Worm (Caenorhabditis elegans) whole organism, early embryonic: ENCODE measurements around the gene C06H5.12.
"Not testable (repeated sequence)": the region's sequence is repeated elsewhere in the genome, so short reads cannot be mapped to it uniquely, and the experiment has no call there.

Source experiments
- B0310.2 ChIP-seq: sonication (generic microtip); optimal IDR thresholded peaks from 2 replicates; lab custom pipeline; 2016; ENCODE audit warnings: mild to moderate bottlenecking, missing genetic modification characterization, missing compliant biosample characterization
- F13C5.2 ChIP-seq: sonication (generic microtip); optimal IDR thresholded peaks from 2 replicates; lab custom pipeline; 2017; ENCODE audit warnings: mild to moderate bottlenecking, missing genetic modification characterization, inconsistent platforms, missing compliant biosample characterization
- aly-1 ChIP-seq: sonication (generic microtip); optimal IDR thresholded peaks from 2 replicates; lab custom pipeline; 2016; ENCODE audit warnings: missing genetic modification characterization, missing compliant biosample characterization
- ama-1 ChIP-seq: fragments of 150-350 bp; optimal IDR thresholded peaks from 2 replicates; lab custom pipeline; 2014
- ceh-13 ChIP-seq: fragments of 200-800 bp; sonication (Bioruptor generic); optimal IDR thresholded peaks from 2 replicates; lab custom pipeline; 2018; ENCODE audit warnings: mild to moderate bottlenecking, missing genetic modification characterization, missing compliant biosample characterization
- ceh-36 ChIP-seq: sonication (generic microtip); optimal IDR thresholded peaks from 2 replicates; lab custom pipeline; 2016; ENCODE audit warnings: missing genetic modification characterization, inconsistent platforms, missing compliant biosample characterization
- ets-7 ChIP-seq: sonication (generic microtip); optimal IDR thresholded peaks from 2 replicates; lab custom pipeline; 2016; ENCODE audit warnings: missing genotype, missing genetic modification characterization, missing compliant biosample characterization
- flt-1 ChIP-seq: fragments of 200-800 bp; sonication (Bioruptor generic); IDR thresholded peaks from 2 replicates; pipeline ENCODE4 v1.3.6; 2022; ENCODE audit warnings: missing genetic modification characterization, missing compliant biosample characterization
- hmbx-1 ChIP-seq: sonication (generic microtip); optimal IDR thresholded peaks from 2 replicates; lab custom pipeline; 2016; ENCODE audit warnings: mild to moderate bottlenecking, missing genetic modification characterization, missing compliant biosample characterization
- hmg-4 ChIP-seq: fragments of 200-800 bp; sonication (Bioruptor generic); optimal IDR thresholded peaks from 2 replicates; lab custom pipeline; 2018; ENCODE audit warnings: mild to moderate bottlenecking, missing genetic modification characterization, missing compliant biosample characterization
- hnd-1 ChIP-seq: sonication (generic microtip); optimal IDR thresholded peaks from 2 replicates; lab custom pipeline; 2016; ENCODE audit warnings: missing genetic modification characterization, missing compliant biosample characterization
- pes-1 ChIP-seq: fragments of 200-800 bp; sonication (Bioruptor generic); IDR thresholded peaks from 2 replicates; pipeline ENCODE4 v1.3.6; 2022; ENCODE audit warnings: missing genetic modification reagents, missing genetic modification characterization, missing compliant biosample characterization
- scrt-1 ChIP-seq: fragments of 200-800 bp; sonication (Bioruptor generic); IDR thresholded peaks from 2 replicates; pipeline ENCODE4 v1.3.6; 2022; ENCODE audit warnings: missing genetic modification characterization, missing compliant biosample characterization
- sea-1 ChIP-seq: fragments of 200-800 bp; sonication (Bioruptor generic); conservative IDR thresholded peaks from 2 replicates; pipeline ENCODE4 v1.3.6; 2022; ENCODE audit warnings: missing genetic modification characterization, missing compliant biosample characterization
- tbx-11 ChIP-seq: fragments of 200-800 bp; sonication (Bioruptor generic); IDR thresholded peaks from 2 replicates; pipeline ENCODE4 v1.3.6; 2022; ENCODE audit warnings: missing genetic modification characterization, missing compliant biosample characterization
- tbx-37 ChIP-seq: fragments of 200-800 bp; sonication (Bioruptor generic); conservative IDR thresholded peaks from 2 replicates; pipeline ENCODE4 v1.3.6; 2022; ENCODE audit warnings: missing genetic modification reagents, missing genetic modification characterization, missing compliant biosample characterization
- tra-4 ChIP-seq: sonication (generic microtip); optimal IDR thresholded peaks from 2 replicates; lab custom pipeline; 2017; ENCODE audit warnings: missing genetic modification characterization, missing compliant biosample characterization

C06H5.12 gene

ce11 chrV:17871049-17871448 lies 23.5 kb upstream of the C06H5.12 start, which contains the start of gene phf-14:
phf-14 (plus strand) TSS chrV:17871393.
- TF ChIP-seq ceh-13 (no peak), F13C5.2 (tag; lab: Kevin White, UChicago) (peak; percentile 43)

- TF ChIP-seq flt-1 (GFP tag; lab: Robert Waterston, UW), result no peak
- no peak for TF ChIP-seq aly-1 (tag; lab: Kevin White, UChicago)
- TF ChIP-seq ceh-36 (tag; lab: Kevin White, UChicago), result no peak
- no peak for TF ChIP-seq sea-1 (GFP tag; lab: Robert Waterston, UW)
- no peak for TF ChIP-seq tbx-11
- TF ChIP-seq tbx-37, result no peak
- TF ChIP-seq hmbx-1, result no peak
- TF ChIP-seq ama-1 (lab: Kevin White, UChicago), result no peak
- TF ChIP-seq F13C5.2 (tag; lab: Kevin White, UChicago), result no peak
- TF ChIP-seq pes-1 (GFP tag; lab: Robert Waterston, UW), result no peak
- no peak for TF ChIP-seq ceh-13
These were observed 5.6 kb upstream of the C06H5.12 start, which contains the start of gene C06H5.6 for ce11 chrV:17888939-17889338. C06H5.6 (minus strand) TSS chrV:17888984.

ce11 chrV:17891317-17891716 lies 3.3 kb upstream of the C06H5.12 start:
- TF ChIP-seq ceh-13 (no peak), sea-1 (GFP tag; lab: Robert Waterston, UW) (no peak), hmg-4 (GFP tag; lab: Kevin White, UChicago) (no peak), hmbx-1 (no peak), ets-7 (no peak), B0310.2 (tag; lab: Kevin White, UChicago) (no peak), hnd-1 (no peak), tra-4 (no peak), pes-1 (GFP tag; lab: Robert Waterston, UW) (no peak), flt-1 (GFP tag; lab: Robert Waterston, UW) (no peak), aly-1 (tag; lab: Kevin White, UChicago) (no peak), scrt-1 (GFP tag; lab: Robert Waterston, UW) (no peak), ceh-36 (tag; lab: Kevin White, UChicago) (no peak), ama-1 (lab: Kevin White, UChicago) (no peak), tbx-11 (no peak), tbx-37 (no peak)

- not testable (repeated sequence) for TF ChIP-seq ceh-36 (tag; lab: Kevin White, UChicago); F13C5.2 (tag; lab: Kevin White, UChicago); ama-1 (lab: Kevin White, UChicago)
These were observed 626 bp upstream of the C06H5.12 start, which contains the start of gene C06H5.11 for ce11 chrV:17893959-17894358. C06H5.11 (minus strand) TSS chrV:17894059.

ce11 chrV:17896736-17897353 lies 2.3 kb downstream of the C06H5.12 start, which contains the start of gene fbxa-156:
fbxa-156 (minus strand) TSS chrV:17896786.
- TF ChIP-seq hmbx-1, result no peak
- no peak for TF ChIP-seq ets-7
- no peak for TF ChIP-seq tbx-11
- no peak for TF ChIP-seq B0310.2 (tag; lab: Kevin White, UChicago)
- no peak for TF ChIP-seq pes-1 (GFP tag; lab: Robert Waterston, UW)
- TF ChIP-seq aly-1 (tag; lab: Kevin White, UChicago), result no peak
- no peak for TF ChIP-seq scrt-1 (GFP tag; lab: Robert Waterston, UW)
- no peak for TF ChIP-seq hmg-4 (GFP tag; lab: Kevin White, UChicago)
- TF ChIP-seq sea-1 (GFP tag; lab: Robert Waterston, UW), result no peak
- TF ChIP-seq tbx-37, result no peak
- no peak for TF ChIP-seq flt-1 (GFP tag; lab: Robert Waterston, UW)
- TF ChIP-seq ceh-13, result no peak

ce11 chrV:17897646-17898045 lies 3.1 kb downstream of the C06H5.12 start, which contains the start of gene C06H5.13:
C06H5.13 (minus strand) TSS chrV:17897746.
- TF ChIP-seq tbx-37; flt-1 (GFP tag; lab: Robert Waterston, UW); hmbx-1: not testable (repeated sequence)

ce11 chrV:17899503-17899902 lies 4.9 kb downstream of the C06H5.12 start, which contains the start of gene fbxa-157:
fbxa-157 (plus strand) TSS chrV:17899803.
- TF ChIP-seq tbx-11, result no peak
- no peak for TF ChIP-seq ets-7
- TF ChIP-seq tra-4, result no peak

- TF ChIP-seq sea-1 (GFP tag; lab: Robert Waterston, UW); ets-7; pes-1 (GFP tag; lab: Robert Waterston, UW): not testable (repeated sequence)
These were observed 9.2 kb downstream of the C06H5.12 start, which contains the start of gene C06H5.14 for ce11 chrV:17903829-17904228. C06H5.14 (plus strand) TSS chrV:17904129.

- TF ChIP-seq pes-1 (GFP tag; lab: Robert Waterston, UW) (no peak), ceh-13 (no peak), hmbx-1 (no peak), hnd-1 (no peak), sea-1 (GFP tag; lab: Robert Waterston, UW) (no peak), hmg-4 (GFP tag; lab: Kevin White, UChicago) (no peak), flt-1 (GFP tag; lab: Robert Waterston, UW) (no peak), ceh-36 (tag; lab: Kevin White, UChicago) (no peak), ama-1 (lab: Kevin White, UChicago) (no peak), tra-4 (no peak), F13C5.2 (tag; lab: Kevin White, UChicago) (no peak), scrt-1 (GFP tag; lab: Robert Waterston, UW) (no peak), B0310.2 (tag; lab: Kevin White, UChicago) (no peak)
These were observed 11.2 kb downstream of the C06H5.12 start for ce11 chrV:17905765-17906164.
